Worm (Caenorhabditis elegans): ENCODE results near the gene Y54G2A.44.
"Not testable (repeated sequence)": the region's sequence is repeated elsewhere in the genome, so short reads cannot be mapped to it uniquely, and the experiment has no call there.

DNA sequence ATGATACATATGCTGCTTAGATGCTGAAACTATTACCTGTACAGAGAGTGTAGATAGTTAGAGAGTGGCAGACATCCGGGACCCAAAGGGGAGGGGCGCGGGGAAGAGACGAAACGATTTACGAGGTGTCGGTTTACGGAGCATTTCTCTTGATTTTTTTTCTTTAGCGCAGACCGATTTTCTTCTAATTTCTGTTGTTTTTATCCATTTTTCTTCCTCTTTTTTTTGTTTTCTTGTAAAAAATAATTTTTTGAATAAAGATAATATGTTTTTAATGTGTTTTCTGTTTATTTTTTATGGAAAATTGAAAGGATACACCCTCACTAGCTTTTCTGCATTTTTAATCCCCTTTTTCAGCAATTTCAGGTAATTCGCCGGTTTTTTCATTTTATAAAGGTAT, 23.8 kb upstream of the Y54G2A.44 start, which contains the start of gene Y54G2A.72:
- TF ChIP-seq ama-1 (optimal IDR thresholded peaks at IDR 0.05); flt-1 (GFP tag; IDR thresholded peaks at IDR 0.05); B0310.2 (tag; optimal IDR thresholded peaks at IDR 0.05); sea-1 (GFP tag; conservative IDR thresholded peaks at IDR 0.05); aly-1 (tag; optimal IDR thresholded peaks at IDR 0.05); pes-1 (GFP tag; IDR thresholded peaks at IDR 0.05); tbx-11 (GFP tag; IDR thresholded peaks at IDR 0.05); ets-7 (tag; optimal IDR thresholded peaks at IDR 0.05); hnd-1 (tag; optimal IDR thresholded peaks at IDR 0.05); hmg-4 (GFP tag; optimal IDR thresholded peaks at IDR 0.05); scrt-1 (GFP tag; IDR thresholded peaks at IDR 0.05); F13C5.2 (tag; optimal IDR thresholded peaks at IDR 0.05): not testable (repeated sequence)

Measured in whole organism, early embryonic.